Worm (Caenorhabditis elegans) whole organism, late embryonic: Measurements from ENCODE around the gene mif-1.

Experiments used
- C08G9.2 ChIP-seq: sonication (generic microtip); optimal IDR thresholded peaks from 2 replicates; lab custom pipeline; 2016; ENCODE audit warnings: mild to moderate bottlenecking, missing genetic modification characterization, moderate library complexity, missing compliant biosample characterization
- F13H6.1 ChIP-seq: sonication (generic microtip); optimal IDR thresholded peaks from 2 replicates; lab custom pipeline; 2016; ENCODE audit warnings: missing genetic modification characterization, missing compliant biosample characterization
- ahr-1 ChIP-seq: sonication (generic microtip); optimal IDR thresholded peaks from 2 replicates; lab custom pipeline; 2016; ENCODE audit warnings: missing genetic modification characterization, missing compliant biosample characterization
- ama-1 ChIP-seq: fragments of 150-350 bp; optimal IDR thresholded peaks from 2 replicates; lab custom pipeline; 2014
- ceh-14 ChIP-seq: sonication (generic microtip); optimal IDR thresholded peaks from 2 replicates; lab custom pipeline; 2016; ENCODE audit warnings: missing genotype, missing genetic modification characterization, missing compliant biosample characterization
- ceh-19 ChIP-seq: fragments of 200-800 bp; sonication (Bioruptor generic); optimal IDR thresholded peaks from 2 replicates; lab custom pipeline; 2018; ENCODE audit warnings: mild to moderate bottlenecking, missing genetic modification characterization, missing compliant biosample characterization
- ceh-2 ChIP-seq: sonication (generic microtip); optimal IDR thresholded peaks from 2 replicates; lab custom pipeline; 2016; ENCODE audit warnings: missing genotype, missing genetic modification characterization, missing compliant biosample characterization
- ceh-34 ChIP-seq: sonication (generic microtip); optimal IDR thresholded peaks from 2 replicates; lab custom pipeline; 2016; ENCODE audit warnings: mild to moderate bottlenecking, missing genetic modification characterization, missing compliant biosample characterization
- ceh-45 ChIP-seq: fragments of 200-800 bp; sonication (Bioruptor generic); IDR thresholded peaks from 2 replicates; pipeline ENCODE4 v1.3.6; 2022; ENCODE audit warnings: missing genetic modification reagents, missing genetic modification characterization, missing compliant biosample characterization
- ceh-48 ChIP-seq: sonication (generic microtip); optimal IDR thresholded peaks from 2 replicates; lab custom pipeline; 2016; ENCODE audit warnings: missing genetic modification characterization, inconsistent platforms, missing compliant biosample characterization
- ceh-6 ChIP-seq: fragments of 200-800 bp; sonication (Bioruptor generic); optimal IDR thresholded peaks from 2 replicates; lab custom pipeline; 2018; ENCODE audit warnings: mild to moderate bottlenecking, missing genetic modification characterization, missing compliant biosample characterization
- ceh-9 ChIP-seq: sonication (generic microtip); optimal IDR thresholded peaks from 2 replicates; lab custom pipeline; 2016; ENCODE audit warnings: mild to moderate bottlenecking, missing genetic modification characterization, inconsistent platforms, missing compliant biosample characterization
- che-1 ChIP-seq: sonication (generic microtip); optimal IDR thresholded peaks from 2 replicates; lab custom pipeline; 2016; ENCODE audit warnings: mild to moderate bottlenecking, missing genetic modification characterization, missing compliant biosample characterization
- dmd-4 ChIP-seq: sonication (generic microtip); optimal IDR thresholded peaks from 2 replicates; lab custom pipeline; 2016; ENCODE audit warnings: borderline replicate concordance, missing genetic modification characterization, missing compliant biosample characterization
- dve-1 ChIP-seq: sonication (generic microtip); optimal IDR thresholded peaks from 2 replicates; lab custom pipeline; 2017; ENCODE audit warnings: antibody characterized with exemption, mild to moderate bottlenecking, missing genetic modification characterization, missing compliant biosample characterization
- ets-4 ChIP-seq: sonication (generic microtip); optimal IDR thresholded peaks from 2 replicates; lab custom pipeline; 2016; ENCODE audit warnings: missing genetic modification characterization, missing compliant biosample characterization
- eyg-1 ChIP-seq: sonication (generic microtip); optimal IDR thresholded peaks from 2 replicates; lab custom pipeline; 2016; ENCODE audit warnings: missing genotype, missing genetic modification characterization, missing compliant biosample characterization
- fax-1 ChIP-seq: sonication (generic microtip); optimal IDR thresholded peaks from 2 replicates; lab custom pipeline; 2016; ENCODE audit warnings: missing genotype, missing genetic modification characterization, missing compliant biosample characterization
- fkh-10 ChIP-seq: fragments of 150-350 bp; optimal IDR thresholded peaks from 2 replicates; lab custom pipeline; 2014; ENCODE audit warnings: missing biosample characterization, missing genetic modification reagents, missing genetic modification characterization
- gmeb-2 ChIP-seq: sonication (generic microtip); optimal IDR thresholded peaks from 2 replicates; lab custom pipeline; 2016; ENCODE audit warnings: missing genetic modification characterization, inconsistent platforms, missing compliant biosample characterization
- hlh-15 ChIP-seq: sonication (generic microtip); optimal IDR thresholded peaks from 2 replicates; lab custom pipeline; 2016; ENCODE audit warnings: missing genetic modification characterization, missing compliant biosample characterization
- hlh-30 ChIP-seq: sonication (generic microtip); optimal IDR thresholded peaks from 2 replicates; lab custom pipeline; 2017; ENCODE audit warnings: antibody characterized with exemption, missing genetic modification characterization, missing compliant biosample characterization; ENCODE audit not compliant: insufficient read depth
- lin-11 ChIP-seq: fragments of 200-800 bp; sonication (Bioruptor generic); optimal IDR thresholded peaks from 2 replicates; lab custom pipeline; 2018; ENCODE audit warnings: mild to moderate bottlenecking, missing genetic modification characterization, missing compliant biosample characterization
- mec-3 ChIP-seq: sonication (generic microtip); optimal IDR thresholded peaks from 2 replicates; lab custom pipeline; 2016; ENCODE audit warnings: borderline replicate concordance, missing genetic modification characterization, missing compliant biosample characterization
- nhr-11 ChIP-seq: fragments of 150-350 bp; optimal IDR thresholded peaks from 2 replicates; lab custom pipeline; 2014; ENCODE audit warnings: missing biosample characterization, missing genetic modification characterization
- nhr-232 ChIP-seq: sonication (generic microtip); optimal IDR thresholded peaks from 2 replicates; lab custom pipeline; 2016; ENCODE audit warnings: missing genetic modification characterization, missing compliant biosample characterization
- npax-4 ChIP-seq: sonication (generic microtip); optimal IDR thresholded peaks from 2 replicates; lab custom pipeline; 2016; ENCODE audit warnings: missing genetic modification characterization, missing compliant biosample characterization
- pag-3 ChIP-seq: sonication (generic microtip); optimal IDR thresholded peaks from 2 replicates; lab custom pipeline; 2016; ENCODE audit warnings: missing compliant biosample characterization, missing genetic modification characterization, borderline replicate concordance
- pat-9 ChIP-seq: fragments of 200-800 bp; sonication (Bioruptor generic); optimal IDR thresholded peaks from 2 replicates; lab custom pipeline; 2018; ENCODE audit warnings: mild to moderate bottlenecking, missing genetic modification characterization, moderate library complexity, missing compliant biosample characterization
- pax-1 ChIP-seq: fragments of 150-350 bp; optimal IDR thresholded peaks from 2 replicates; lab custom pipeline; 2014; ENCODE audit warnings: missing biosample characterization, missing genetic modification characterization
- pha-2 ChIP-seq: sonication (generic microtip); optimal IDR thresholded peaks from 2 replicates; lab custom pipeline; 2017; ENCODE audit warnings: mild to moderate bottlenecking, missing genetic modification characterization, missing compliant biosample characterization
- pha-4 ChIP-seq: fragments of 150-350 bp; optimal IDR thresholded peaks from 2 replicates; lab custom pipeline; 2018; ENCODE audit warnings: missing biosample characterization, missing genetic modification reagents, missing genetic modification characterization
- pqm-1 ChIP-seq: sonication (generic microtip); optimal IDR thresholded peaks from 2 replicates; lab custom pipeline; 2016; ENCODE audit warnings: missing genetic modification characterization, missing compliant biosample characterization
- pros-1 ChIP-seq: fragments of 150-350 bp; optimal IDR thresholded peaks from 2 replicates; lab custom pipeline; 2014; ENCODE audit warnings: missing biosample characterization, missing genetic modification reagents, missing genetic modification characterization
- ref-2 ChIP-seq: sonication (generic microtip); optimal IDR thresholded peaks from 2 replicates; lab custom pipeline; 2016; ENCODE audit warnings: missing genetic modification characterization, missing compliant biosample characterization
- sox-2 ChIP-seq: fragments of 200-800 bp; sonication (Bioruptor generic); IDR thresholded peaks from 2 replicates; pipeline ENCODE4 v1.3.6; 2022; ENCODE audit warnings: missing genetic modification reagents, missing genetic modification characterization, missing compliant biosample characterization
- tbx-2 ChIP-seq: sonication (generic microtip); optimal IDR thresholded peaks from 2 replicates; lab custom pipeline; 2016; ENCODE audit warnings: missing genetic modification characterization, missing compliant biosample characterization
- tbx-7 ChIP-seq: sonication (generic microtip); optimal IDR thresholded peaks from 2 replicates; lab custom pipeline; 2016; ENCODE audit warnings: missing genotype, missing genetic modification characterization, missing compliant biosample characterization
- ttx-3 ChIP-seq: sonication (generic microtip); optimal IDR thresholded peaks from 2 replicates; lab custom pipeline; 2016; ENCODE audit warnings: missing genetic modification reagents, missing genetic modification characterization, missing compliant biosample characterization
- unc-3 ChIP-seq, 2 experiments: fragments of 200-800 bp in 1 of 2; sonication (Bioruptor generic) in 1 of 2; sonication (generic microtip) in 1 of 2; conservative IDR thresholded peaks in 1 of 2; optimal IDR thresholded peaks in 1 of 2; 2 replicates each; pipeline versions ENCODE4 v1.3.6 to Lab custom; 2016 to 2022; ENCODE audit warnings: missing compliant biosample characterization in 2 of 2, missing genetic modification characterization in 2 of 2, missing genetic modification reagents in 1 of 2
- unc-42 ChIP-seq: sonication (generic microtip); optimal IDR thresholded peaks from 2 replicates; lab custom pipeline; 2016; ENCODE audit warnings: missing genotype, missing genetic modification characterization, missing compliant biosample characterization
- unc-55 ChIP-seq: sonication (generic microtip); optimal IDR thresholded peaks from 2 replicates; lab custom pipeline; 2017; ENCODE audit warnings: missing biosample characterization, missing genetic modification reagents, missing genetic modification characterization
- unc-86 ChIP-seq: sonication (generic microtip); optimal IDR thresholded peaks from 2 replicates; lab custom pipeline; 2016; ENCODE audit warnings: missing genetic modification characterization, missing compliant biosample characterization
- zip-5 ChIP-seq: sonication (generic microtip); optimal IDR thresholded peaks from 2 replicates; lab custom pipeline; 2016; ENCODE audit warnings: missing genetic modification characterization, missing compliant biosample characterization
- ztf-16 ChIP-seq: sonication (generic microtip); optimal IDR thresholded peaks from 2 replicates; lab custom pipeline; 2017; ENCODE audit warnings: missing genetic modification characterization, missing compliant biosample characterization

Gene mif-1

ce11 chrIII:11870009-11870408 is 22.1 kb downstream of the mif-1 start (continued):
- no peak for TF ChIP-seq ztf-16 (tag; lab: Kevin White, UChicago)
- no peak for TF ChIP-seq ttx-3 (tag; lab: Kevin White, UChicago)
- peak; percentile 82 for TF ChIP-seq unc-42 (tag; lab: Kevin White, UChicago)
- TF ChIP-seq ceh-19 (GFP tag; lab: Kevin White, UChicago), result peak; percentile 49
- TF ChIP-seq nhr-232, result no peak
- no peak for TF ChIP-seq nhr-11 (tag; lab: Kevin White, UChicago)
- TF ChIP-seq fax-1, result peak; percentile 60
- peak; percentile 19 for TF ChIP-seq hlh-30 (tag; lab: Kevin White, UChicago)
- TF ChIP-seq unc-3 (GFP tag; conservative IDR thresholded peaks at IDR 0.05; lab: Robert Waterston, UW), result no peak
- no peak for TF ChIP-seq unc-3 (tag; optimal IDR thresholded peaks at IDR 0.05; lab: Kevin White, UChicago)
- peak; percentile 69 for TF ChIP-seq tbx-7 (tag; lab: Kevin White, UChicago)
- TF ChIP-seq ceh-14, result peak; percentile 44
- TF ChIP-seq dmd-4 (tag; lab: Kevin White, UChicago), result no peak
- TF ChIP-seq dve-1 (tag; lab: Kevin White, UChicago), result no peak
- TF ChIP-seq F13H6.1 (tag; lab: Kevin White, UChicago), result peak; percentile 55
- TF ChIP-seq pqm-1, result peak; percentile 41
- no peak for TF ChIP-seq ama-1 (lab: Kevin White, UChicago)
- peak; percentile 47 for TF ChIP-seq gmeb-2 (tag; lab: Kevin White, UChicago)
- TF ChIP-seq lin-11, result no peak
- TF ChIP-seq pag-3 (tag; lab: Kevin White, UChicago), result no peak
- peak; percentile 94 for TF ChIP-seq tbx-2
- TF ChIP-seq ref-2 (tag; lab: Kevin White, UChicago), result peak; percentile 63
- TF ChIP-seq che-1, result no peak
- no peak for TF ChIP-seq pha-4 (tag; lab: Kevin White, UChicago)
- TF ChIP-seq hlh-15 (tag; lab: Kevin White, UChicago), result peak; percentile 15
- TF ChIP-seq ets-4 (tag; lab: Kevin White, UChicago), result peak; percentile 92
- peak; percentile 55 for TF ChIP-seq ceh-34
- peak; percentile 56 for TF ChIP-seq pha-2 (tag; lab: Kevin White, UChicago)
- TF ChIP-seq unc-55 (GFP tag; lab: Kevin White, UChicago), result peak; percentile 59
- TF ChIP-seq pat-9 (tag; lab: Kevin White, UChicago), result no peak
- TF ChIP-seq ceh-2, result peak; percentile 94
- TF ChIP-seq sox-2, result no peak
- TF ChIP-seq C08G9.2 (tag; lab: Kevin White, UChicago), result peak; percentile 93
- TF ChIP-seq ceh-6 (GFP tag; lab: Kevin White, UChicago), result no peak
- no peak for TF ChIP-seq ceh-9
- TF ChIP-seq npax-4 (tag; lab: Kevin White, UChicago), result no peak
- no peak for TF ChIP-seq ahr-1 (tag; lab: Kevin White, UChicago)
- no peak for TF ChIP-seq ceh-45
- peak; percentile 29 for TF ChIP-seq zip-5 (tag; lab: Kevin White, UChicago)

- TF ChIP-seq unc-86 (tag; lab: Kevin White, UChicago), result no peak
- peak; percentile 0 for TF ChIP-seq C08G9.2 (tag; lab: Kevin White, UChicago)
Measured at ce11 chrIII:11871617-11872016, 23.7 kb downstream of the mif-1 start.

- no peak for TF ChIP-seq eyg-1 (tag; lab: Kevin White, UChicago)
- no peak for TF ChIP-seq lin-11
- no peak for TF ChIP-seq mec-3 (tag; lab: Kevin White, UChicago)
- no peak for TF ChIP-seq ets-4 (tag; lab: Kevin White, UChicago)
- no peak for TF ChIP-seq ref-2 (tag; lab: Kevin White, UChicago)
- TF ChIP-seq ceh-45, result no peak
- no peak for TF ChIP-seq pax-1 (tag; lab: Kevin White, UChicago)
- TF ChIP-seq fkh-10 (GFP tag; lab: Kevin White, UChicago), result no peak
- no peak for TF ChIP-seq pros-1
- TF ChIP-seq ceh-48 (tag; lab: Kevin White, UChicago), result no peak
- no peak for TF ChIP-seq zip-5 (tag; lab: Kevin White, UChicago)
Measured at ce11 chrIII:11874242-11874641, 26.3 kb downstream of the mif-1 start.
